Worm (Caenorhabditis elegans): ENCODE measurements around the gene F55H2.7.

F55H2.7 gene

DNA sequence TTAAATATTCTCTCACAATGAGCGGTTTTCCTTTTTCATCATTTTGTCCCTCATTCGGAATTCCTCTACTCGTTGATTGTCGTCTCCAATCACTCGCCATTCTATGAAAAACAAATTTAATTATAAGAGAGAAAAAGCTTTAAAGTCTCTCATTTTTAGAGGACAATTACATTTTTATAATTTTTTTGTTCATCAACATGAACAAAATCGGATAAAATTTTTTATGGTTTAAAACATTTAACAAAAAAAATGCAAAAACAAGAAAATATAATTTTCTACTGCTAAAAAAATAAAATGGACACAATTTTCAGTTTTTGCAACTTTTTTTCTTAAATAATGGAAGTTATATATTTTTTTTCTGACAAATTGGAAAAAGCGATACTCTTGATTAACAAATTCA is at the start of gene F55H2.7:
F55H2.7 (minus strand) TSS at position 101 of the 400 bp plus-strand sequence.
- TF ChIP-seq W03F9.2 (tag; optimal IDR thresholded peaks at IDR 0.05) = no peak
- TF ChIP-seq dao-5 (tag; optimal IDR thresholded peaks at IDR 0.05) = no peak
- TF ChIP-seq him-1 (tag; optimal IDR thresholded peaks at IDR 0.05) = no peak

DNA sequence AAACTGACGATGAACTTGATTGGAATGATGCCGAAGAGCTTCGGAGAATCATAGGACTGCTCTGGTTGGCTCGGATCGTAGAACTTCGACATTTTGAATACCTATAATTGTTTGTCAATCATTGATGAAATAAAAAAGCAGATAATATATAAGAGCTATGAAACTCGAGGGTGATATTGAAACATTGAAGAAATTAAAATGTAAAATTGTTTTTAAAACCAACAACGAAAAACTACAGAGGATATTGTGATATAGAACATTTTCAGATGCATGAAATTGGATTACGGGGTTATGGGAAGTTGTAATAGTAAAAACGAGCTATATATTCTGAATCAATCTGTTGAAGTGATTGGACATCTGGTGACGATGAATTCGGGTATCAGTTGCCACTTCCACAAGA is 48.4 kb upstream of the F55H2.7 start, which contains the start of gene C48B4.10:
C48B4.10 (minus strand) TSS at position 101 of the 400 bp plus-strand sequence.
- TF ChIP-seq him-1 (tag; optimal IDR thresholded peaks at IDR 0.05) (no peak), dao-5 (tag; optimal IDR thresholded peaks at IDR 0.05) (no peak), W03F9.2 (tag; optimal IDR thresholded peaks at IDR 0.05) (no peak)

DNA sequence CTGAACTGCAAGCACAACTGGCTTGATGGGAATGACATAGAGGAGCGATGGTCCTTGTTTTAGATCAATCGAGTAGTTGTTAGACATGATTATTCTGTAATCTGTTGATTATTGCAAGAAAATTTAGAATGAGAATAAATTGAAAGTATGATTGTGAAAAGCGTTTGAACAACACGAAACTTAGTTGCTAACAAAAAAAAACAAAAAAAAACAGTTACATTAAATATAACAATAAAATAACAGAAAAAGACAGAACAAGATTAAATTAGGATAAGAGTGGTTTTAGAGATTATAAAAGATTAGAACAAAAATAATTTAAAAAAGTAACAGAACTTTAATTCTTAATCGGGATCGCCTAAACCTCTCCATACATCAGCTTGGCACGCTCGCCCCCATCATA is 47.2 kb upstream of the F55H2.7 start, which contains the start of gene C48B4.9:
C48B4.9 (minus strand) TSS at position 101 of the 400 bp plus-strand sequence.
- TF ChIP-seq dao-5 (tag; optimal IDR thresholded peaks at IDR 0.05) (no peak), W03F9.2 (tag; optimal IDR thresholded peaks at IDR 0.05) (no peak), him-1 (tag; optimal IDR thresholded peaks at IDR 0.05) (no peak)

DNA sequence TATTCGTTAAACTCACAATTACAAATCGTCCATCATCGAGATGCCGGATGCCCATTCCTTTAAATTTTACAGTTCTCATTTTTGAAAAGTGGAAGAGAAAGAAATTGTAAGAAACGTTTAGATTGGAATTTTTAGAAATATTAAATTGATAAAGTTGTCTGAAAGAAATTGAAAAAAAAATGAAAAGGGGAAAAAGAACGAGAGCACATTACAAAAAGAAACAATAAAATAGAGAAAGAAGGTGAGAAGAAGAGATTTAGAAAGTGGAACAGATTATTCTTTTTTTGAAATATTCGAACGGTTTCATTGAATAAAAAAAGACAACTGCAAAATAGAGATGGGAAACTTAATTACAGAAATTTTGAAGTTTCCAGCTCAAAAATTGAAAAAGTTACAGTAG is 45.1 kb upstream of the F55H2.7 start, which contains the start of gene C48B4.8:
C48B4.8 (minus strand) TSS at position 101 of the 400 bp plus-strand sequence.
- TF ChIP-seq him-1 (tag; optimal IDR thresholded peaks at IDR 0.05) (no peak), W03F9.2 (tag; optimal IDR thresholded peaks at IDR 0.05) (no peak), dao-5 (tag; optimal IDR thresholded peaks at IDR 0.05) (no peak)

DNA sequence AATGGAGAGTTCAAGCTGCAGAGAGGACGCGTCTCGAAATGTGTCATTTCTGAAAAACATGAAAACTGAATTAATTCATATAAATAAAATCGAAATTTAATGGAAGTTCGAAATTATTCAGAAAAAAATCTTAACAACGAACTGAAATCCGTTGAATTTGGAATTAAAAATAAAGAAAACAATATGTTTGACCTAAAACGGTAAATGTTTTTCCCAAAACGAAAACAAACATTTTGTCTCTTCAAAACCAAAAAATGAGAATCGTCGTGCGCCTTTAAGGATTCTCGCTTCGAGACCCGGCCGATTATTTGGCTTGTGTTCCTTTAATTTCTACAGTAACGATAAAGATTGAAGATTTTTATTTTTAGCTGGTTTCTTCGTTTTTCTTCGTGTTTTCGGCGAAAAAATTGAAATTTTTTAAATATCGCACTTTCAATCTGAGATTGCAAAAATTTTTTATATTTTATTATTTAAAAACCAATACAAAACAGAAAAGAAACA is 43.4 kb upstream of the F55H2.7 start, which contains the start of gene C48B4.7:
C48B4.7 (minus strand) TSS at position 51 of the 501 bp plus-strand sequence.
- TF ChIP-seq dao-5 (tag; optimal IDR thresholded peaks at IDR 0.05) (no peak), W03F9.2 (tag; optimal IDR thresholded peaks at IDR 0.05) (peak; percentile 15), him-1 (tag; optimal IDR thresholded peaks at IDR 0.05) (no peak)

DNA sequence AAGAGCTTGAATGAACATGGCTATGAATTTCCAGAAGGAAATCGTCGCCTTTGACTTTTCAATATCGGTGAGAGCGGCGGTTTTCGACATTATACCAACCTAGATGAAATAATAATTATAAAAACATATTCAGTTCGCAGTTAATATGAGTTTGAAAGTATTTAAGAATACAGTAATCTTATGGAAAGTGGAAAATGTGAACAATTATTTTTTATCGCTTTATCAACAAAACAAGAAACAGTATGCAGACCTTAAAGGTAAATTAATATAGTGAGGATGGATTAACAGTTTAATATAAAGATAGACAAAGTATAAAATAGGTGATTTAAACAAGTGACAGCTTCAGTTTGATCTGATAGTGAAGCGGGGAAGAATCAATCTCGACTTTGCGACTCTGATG is 42.4 kb upstream of the F55H2.7 start, which contains the start of gene C48B4.6:
C48B4.6 (minus strand) TSS at position 101 of the 400 bp plus-strand sequence.
- TF ChIP-seq him-1 (tag; optimal IDR thresholded peaks at IDR 0.05) (no peak), dao-5 (tag; optimal IDR thresholded peaks at IDR 0.05) (no peak), W03F9.2 (tag; optimal IDR thresholded peaks at IDR 0.05) (no peak)

DNA sequence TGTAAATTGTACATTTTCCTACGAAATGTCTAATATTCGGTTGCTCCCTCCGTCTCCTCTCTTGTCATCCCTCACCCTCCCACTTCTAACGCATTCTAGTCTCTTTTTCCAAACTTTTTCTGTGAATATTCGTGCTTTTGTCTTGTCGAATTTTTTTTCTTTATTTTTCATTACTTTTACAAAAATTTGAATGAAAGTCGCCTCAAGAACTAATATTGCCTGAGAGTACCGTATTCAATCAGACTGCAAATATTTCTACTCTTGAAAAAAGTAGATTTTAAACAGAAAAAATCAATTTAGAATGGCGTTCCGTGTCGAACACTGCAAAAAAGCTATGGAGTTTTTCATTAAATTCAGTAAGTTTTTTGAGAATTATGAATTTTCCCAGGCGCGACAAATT is 40.3 kb upstream of the F55H2.7 start, which contains the start of gene ZK1098.11:
ZK1098.11 (plus strand) TSS at position 301 of the 400 bp plus-strand sequence.
- TF ChIP-seq W03F9.2 (tag; optimal IDR thresholded peaks at IDR 0.05) (no peak), dao-5 (tag; optimal IDR thresholded peaks at IDR 0.05) (no peak)

DNA sequence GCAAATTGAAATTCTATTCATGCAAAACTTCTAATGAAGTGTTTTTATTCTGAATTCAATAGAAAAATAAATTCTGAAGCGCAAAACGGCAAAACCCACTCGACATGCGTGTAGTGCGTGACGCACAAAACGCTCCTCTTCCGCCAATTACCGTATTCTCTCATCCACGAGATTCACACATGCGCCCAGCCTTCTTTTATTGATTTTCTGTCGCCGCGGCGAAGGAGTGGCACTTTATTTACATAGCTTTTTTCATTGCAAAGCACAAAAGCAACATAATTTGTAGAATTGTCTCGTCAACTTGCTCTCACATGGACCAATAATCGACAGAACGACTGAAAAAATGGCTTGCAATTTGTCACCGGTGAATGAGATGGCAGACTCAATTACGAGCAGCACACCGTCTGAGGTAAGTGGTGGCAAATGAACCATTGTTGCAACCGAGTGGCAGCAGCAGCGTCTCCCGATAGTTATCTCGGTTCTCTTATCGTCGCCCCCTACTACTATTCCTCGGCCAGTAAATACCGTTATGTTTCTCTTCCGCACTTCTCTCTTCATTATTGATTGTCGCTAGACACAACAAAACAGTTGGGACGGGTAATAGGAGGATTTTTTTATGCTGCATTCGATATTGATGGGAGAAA is 30.1 kb upstream of the F55H2.7 start, which contains the start of gene unc-16:
unc-16 (plus strand) TSS at position 243 of the 644 bp plus-strand sequence.
- peak; percentile 84 for TF ChIP-seq W03F9.2 (tag; optimal IDR thresholded peaks at IDR 0.05)
- no peak for TF ChIP-seq dao-5 (tag; optimal IDR thresholded peaks at IDR 0.05)
- peak; percentile 55 for TF ChIP-seq him-1 (tag; optimal IDR thresholded peaks at IDR 0.05)

DNA sequence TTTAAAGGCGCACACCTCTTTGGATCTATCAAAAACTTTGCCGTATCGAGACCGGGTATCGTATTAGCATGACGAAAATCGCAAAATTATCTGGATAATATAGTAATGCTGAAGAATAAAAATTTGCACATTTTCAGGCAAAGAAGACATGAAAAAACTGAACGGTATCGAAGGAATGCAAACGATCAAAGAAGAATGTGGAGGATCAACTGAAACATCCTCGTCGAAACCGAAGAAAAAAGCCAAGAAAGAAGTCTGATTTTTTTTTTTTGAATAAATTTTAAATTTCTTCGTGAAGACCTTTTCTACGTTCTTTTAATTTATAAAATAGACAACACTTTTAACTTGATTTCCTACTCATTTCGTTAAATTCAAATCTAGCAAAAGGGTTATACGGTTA is 28.8 kb upstream of the F55H2.7 start, which contains the start of gene ZK1098.12:
ZK1098.12 (plus strand) TSS at position 301 of the 400 bp plus-strand sequence.
- TF ChIP-seq him-1 (tag; optimal IDR thresholded peaks at IDR 0.05) = no peak
- TF ChIP-seq dao-5 (tag; optimal IDR thresholded peaks at IDR 0.05) = no peak
- TF ChIP-seq W03F9.2 (tag; optimal IDR thresholded peaks at IDR 0.05) = no peak

DNA sequence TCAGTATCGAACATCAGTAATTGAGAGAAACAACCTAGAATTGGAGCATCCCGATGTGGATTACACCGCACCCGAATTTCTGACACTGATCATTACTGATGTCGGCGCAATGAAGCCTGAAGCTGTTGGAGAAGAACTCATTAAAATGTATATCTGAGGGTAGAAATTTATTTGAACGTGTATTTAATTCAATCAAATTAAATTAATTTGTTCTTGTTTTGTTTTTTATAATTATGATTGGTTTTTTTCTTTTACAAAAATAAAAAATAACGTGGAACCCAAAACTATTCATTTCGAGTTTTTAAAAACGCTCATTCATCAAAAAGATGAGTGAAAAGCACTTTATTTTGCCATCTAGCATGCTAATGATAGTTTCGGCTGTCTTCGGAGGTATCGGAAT is 28.1 kb upstream of the F55H2.7 start, which contains the start of gene ZK1098.9:
ZK1098.9 (plus strand) TSS at position 301 of the 400 bp plus-strand sequence.
- TF ChIP-seq W03F9.2 (tag; optimal IDR thresholded peaks at IDR 0.05) (no peak), him-1 (tag; optimal IDR thresholded peaks at IDR 0.05) (no peak), dao-5 (tag; optimal IDR thresholded peaks at IDR 0.05) (no peak)

DNA sequence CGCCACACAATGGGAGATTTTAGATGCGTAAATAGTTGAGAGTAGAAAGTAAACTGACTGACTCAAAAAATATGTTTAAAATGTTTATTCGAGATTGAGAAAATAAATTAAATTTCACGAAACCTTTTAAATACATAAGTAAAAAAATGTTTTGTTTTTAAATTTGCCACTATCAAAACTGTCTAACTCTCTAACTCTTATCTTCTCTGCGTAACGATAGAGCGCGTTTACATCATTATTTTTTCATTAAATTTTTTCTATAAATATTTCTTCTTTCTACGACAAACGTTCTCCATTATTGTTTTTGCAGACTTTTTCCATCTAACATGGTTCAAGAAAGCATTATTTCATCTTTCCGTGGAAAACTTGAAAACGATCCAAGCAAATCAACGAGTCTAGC is 26.8 kb upstream of the F55H2.7 start, which contains the start of gene eif-2Balpha:
eif-2Balpha (plus strand) TSS at position 304 of the 400 bp plus-strand sequence.
- TF ChIP-seq dao-5 (tag; optimal IDR thresholded peaks at IDR 0.05) (no peak), W03F9.2 (tag; optimal IDR thresholded peaks at IDR 0.05) (peak; percentile 56)

DNA sequence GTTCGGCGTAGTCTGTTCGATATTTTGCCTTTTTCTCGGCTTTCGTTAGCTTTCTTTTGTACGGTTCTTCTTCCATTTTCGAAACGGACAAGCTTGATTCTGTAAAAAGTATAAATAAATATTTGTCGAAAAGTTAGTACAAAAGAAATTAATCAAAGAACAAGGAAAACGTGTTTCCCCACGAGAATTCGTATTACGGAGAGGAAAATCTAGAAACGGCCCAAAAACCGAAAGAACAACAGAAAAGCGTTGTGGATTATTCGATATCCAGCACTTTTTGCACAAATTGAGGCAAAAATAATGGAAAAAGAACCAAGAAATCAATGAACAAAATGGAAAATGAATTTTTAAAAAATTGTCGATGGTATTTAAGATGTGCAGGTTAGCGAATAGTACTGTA is 26.2 kb upstream of the F55H2.7 start, which contains the start of gene mut-7:
mut-7 (minus strand) TSS at position 101 of the 400 bp plus-strand sequence.
- TF ChIP-seq W03F9.2 (tag; optimal IDR thresholded peaks at IDR 0.05) (no peak), dao-5 (tag; optimal IDR thresholded peaks at IDR 0.05) (no peak), him-1 (tag; optimal IDR thresholded peaks at IDR 0.05) (no peak)

DNA sequence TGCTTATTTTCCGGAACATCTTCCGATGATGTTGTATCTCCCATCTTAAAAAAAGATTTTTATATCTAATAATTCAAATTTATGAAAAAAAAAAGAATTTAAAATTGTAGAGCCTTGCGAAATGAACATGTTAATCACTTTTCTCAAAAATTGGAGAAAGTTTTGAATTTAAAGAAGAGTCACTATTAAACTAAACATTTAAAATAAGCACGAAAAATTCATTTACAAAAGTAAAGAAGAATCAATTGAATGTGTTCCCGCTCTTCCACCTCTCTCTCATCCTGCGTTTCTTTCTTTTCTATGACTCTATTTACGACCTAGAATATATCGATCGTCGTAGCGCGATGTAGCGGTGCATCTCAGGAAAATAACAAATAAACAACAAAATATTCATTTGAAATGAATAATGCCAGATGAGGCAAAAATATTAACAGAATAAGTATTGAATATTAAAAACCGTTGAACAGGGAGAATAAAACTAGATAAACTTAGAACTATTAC is 22.7 kb upstream of the F55H2.7 start, which contains the start of gene ZK1098.3:
ZK1098.3 (minus strand) TSS at position 51 of the 501 bp plus-strand sequence.
- TF ChIP-seq him-1 (tag; optimal IDR thresholded peaks at IDR 0.05) = no peak

DNA sequence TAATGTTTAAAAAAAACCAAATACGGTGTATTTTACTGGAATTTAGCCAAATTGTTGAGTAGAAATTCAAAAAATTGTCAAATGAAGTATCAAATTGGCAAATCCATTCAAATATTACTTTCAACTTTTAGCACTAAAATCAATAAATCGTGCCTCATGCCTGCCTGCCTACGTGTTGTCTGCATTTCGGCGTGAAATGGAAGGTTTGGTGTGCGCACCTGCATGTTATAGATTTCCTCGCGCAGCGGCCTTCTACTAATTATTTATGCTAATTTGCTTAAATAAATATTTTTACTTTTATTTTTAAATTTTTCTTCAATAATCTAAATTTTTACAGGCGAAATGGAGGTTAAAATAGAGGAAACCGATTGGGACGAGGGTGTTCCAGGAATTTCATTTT is 12.8 kb upstream of the F55H2.7 start, which contains the start of gene ZK1098.2:
ZK1098.2 (plus strand) TSS at position 336 of the 400 bp plus-strand sequence.
- TF ChIP-seq him-1 (tag; optimal IDR thresholded peaks at IDR 0.05) (no peak), W03F9.2 (tag; optimal IDR thresholded peaks at IDR 0.05) (peak; percentile 12), dao-5 (tag; optimal IDR thresholded peaks at IDR 0.05) (no peak)
